Worm (Caenorhabditis elegans): ENCODE results near the gene ubc-9.

- TF ChIP-seq ztf-4 (tag; optimal IDR thresholded peaks at IDR 0.05), result no peak
- no peak for TF ChIP-seq nhr-237 (tag; optimal IDR thresholded peaks at IDR 0.05)
- TF ChIP-seq nfya-1 (tag; optimal IDR thresholded peaks at IDR 0.05; ENCODE audit: insufficient read depth), result peak; percentile 83
- TF ChIP-seq ama-1 (optimal IDR thresholded peaks at IDR 0.05), result no peak
- no peak for TF ChIP-seq unc-62 (GFP tag; optimal IDR thresholded peaks at IDR 0.05)
- no peak for TF ChIP-seq ceh-82 (tag; optimal IDR thresholded peaks at IDR 0.05)
- no peak for TF ChIP-seq ceh-16 (tag; optimal IDR thresholded peaks at IDR 0.05)
- TF ChIP-seq nhr-25 (tag; optimal IDR thresholded peaks at IDR 0.05), result no peak
- no peak for TF ChIP-seq mdl-1 (tag; optimal IDR thresholded peaks at IDR 0.05)
- no peak for TF ChIP-seq nhr-76 (tag; optimal IDR thresholded peaks at IDR 0.05)
Measured at ce11 chrIV:4686291-4686830, 35.5 kb downstream of the ubc-9 start.

All from whole organism, L3 larva.